Fruit fly (Drosophila melanogaster) whole organism, embryonic: ENCODE data around the gene CG31388.
A peak's percentile ranks its signal among the peaks of the same experiment; 100 is the strongest.

Experiments used
- CG10462 ChIP-seq: fragments of 200-800 bp; sonication (Bioruptor generic); optimal IDR thresholded peaks from 2 replicates; lab custom pipeline; 2016; ENCODE audit warnings: missing biosample characterization, missing genetic modification characterization
- CG10979 ChIP-seq: fragments of 200-800 bp; sonication (Bioruptor generic); optimal IDR thresholded peaks from 2 replicates; lab custom pipeline; 2018; ENCODE audit warnings: missing biosample characterization, mild to moderate bottlenecking, missing genetic modification characterization, moderate library complexity
- CG11093 ChIP-seq: fragments of 200-800 bp; sonication (Bioruptor generic); IDR thresholded peaks from 3 replicates; pipeline ENCODE4 v1.3.6; 2022; ENCODE audit warnings: missing biosample characterization, missing genetic modification characterization
- CG1233 ChIP-seq: fragments of 200-800 bp; sonication (Bioruptor generic); optimal IDR thresholded peaks from 4 replicates; lab custom pipeline; 2018; ENCODE audit warnings: missing biosample characterization, mild to moderate bottlenecking, missing genetic modification characterization
- CG14710 ChIP-seq: fragments of 200-800 bp; sonication (Bioruptor generic); optimal IDR thresholded peaks from 3 replicates; lab custom pipeline; 2019; ENCODE audit warnings: missing biosample characterization, mild to moderate bottlenecking, missing genetic modification characterization, moderate library complexity
- CG1529 ChIP-seq: fragments of 200-800 bp; sonication (Bioruptor generic); optimal IDR thresholded peaks from 3 replicates; lab custom pipeline; 2018; ENCODE audit warnings: missing biosample characterization, missing genetic modification characterization
- CG15601 ChIP-seq: fragments of 200-800 bp; sonication (Bioruptor generic); optimal IDR thresholded peaks from 3 replicates; lab custom pipeline; 2019; ENCODE audit warnings: missing biosample characterization, mild to moderate bottlenecking, missing genetic modification characterization, moderate library complexity
- CG1603 ChIP-seq: fragments of 200-800 bp; sonication (Bioruptor generic); optimal IDR thresholded peaks from 2 replicates; lab custom pipeline; 2019; ENCODE audit warnings: missing biosample characterization, mild to moderate bottlenecking, missing genetic modification characterization, moderate library complexity
- CG17802 ChIP-seq: fragments of 200-800 bp; sonication (Bioruptor generic); optimal IDR thresholded peaks from 2 replicates; lab custom pipeline; 2018; ENCODE audit warnings: missing biosample characterization, mild to moderate bottlenecking, missing genetic modification characterization, moderate library complexity
- CG18262 ChIP-seq: fragments of 200-800 bp; optimal IDR thresholded peaks from 3 replicates; lab custom pipeline; 2019; ENCODE audit warnings: missing biosample characterization, mild to moderate bottlenecking, missing genetic modification characterization, moderate library complexity
- CG32772 ChIP-seq: fragments of 200-800 bp; sonication (Bioruptor generic); IDR thresholded peaks from 2 replicates; pipeline ENCODE4 v1.3.6; 2022; ENCODE audit warnings: missing biosample characterization, missing genetic modification characterization
- CG4617 ChIP-seq: fragments of 200-800 bp; sonication (Bioruptor generic); optimal IDR thresholded peaks from 3 replicates; lab custom pipeline; 2016; ENCODE audit warnings: missing biosample characterization, missing genetic modification characterization, borderline replicate concordance
- CG7372 ChIP-seq: fragments of 200-800 bp; sonication (Bioruptor generic); IDR thresholded peaks from 2 replicates; pipeline ENCODE4 v1.3.6; 2022; ENCODE audit warnings: missing biosample characterization, missing genetic modification characterization
- CG7839 ChIP-seq: fragments of 200-800 bp; sonication (Bioruptor generic); optimal IDR thresholded peaks from 3 replicates; lab custom pipeline; 2018; ENCODE audit warnings: missing biosample characterization, mild to moderate bottlenecking, missing genetic modification characterization, moderate library complexity
- CG8089 ChIP-seq: fragments of 200-800 bp; sonication (Bioruptor generic); optimal IDR thresholded peaks from 3 replicates; lab custom pipeline; 2016; ENCODE audit warnings: missing biosample characterization, missing genetic modification characterization
- CG9215 ChIP-seq: fragments of 200-800 bp; sonication (Bioruptor generic); IDR thresholded peaks from 2 replicates; pipeline ENCODE4 v1.3.6; 2022; ENCODE audit warnings: missing biosample characterization, missing genetic modification characterization
- D19B ChIP-seq: fragments of 200-800 bp; sonication (Bioruptor generic); optimal IDR thresholded peaks from 2 replicates; lab custom pipeline; 2017; ENCODE audit warnings: missing biosample characterization, mild to moderate bottlenecking, missing genetic modification characterization
- Dad ChIP-seq: fragments of 200-800 bp; sonication (Bioruptor generic); optimal IDR thresholded peaks from 3 replicates; lab custom pipeline; 2016; ENCODE audit warnings: missing biosample characterization, missing genetic modification characterization
- Dll ChIP-seq: fragments of 200-800 bp; sonication (Bioruptor generic); IDR thresholded peaks from 4 replicates; pipeline ENCODE4 v1.3.6; 2022; ENCODE audit warnings: missing biosample characterization, missing genetic modification characterization; ENCODE audit not compliant: partially characterized antibody
- Doc3 ChIP-seq: fragments of 200-800 bp; sonication (Bioruptor generic); IDR thresholded peaks from 3 replicates; pipeline ENCODE4 v1.3.6; 2022; ENCODE audit warnings: missing biosample characterization, missing genetic modification characterization; ENCODE audit not compliant: partially characterized antibody
- Drgx ChIP-seq: fragments of 200-800 bp; sonication (Bioruptor generic); IDR thresholded peaks from 2 replicates; pipeline ENCODE4 v1.3.6; 2022; ENCODE audit warnings: missing biosample characterization, missing genetic modification characterization
- Eip74EF ChIP-seq, 2 experiments: fragments of 200-800 bp in 1 of 2; fragments of >200 bp in 1 of 2; sonication (Bioruptor generic) in 1 of 2; optimal IDR thresholded peaks; 2 replicates each; lab custom pipeline; 2017 to 2019; ENCODE audit warnings: missing biosample characterization in 2 of 2, missing genetic modification characterization in 2 of 2, mild to moderate bottlenecking in 1 of 2, moderate library complexity in 1 of 2
- Ets65A ChIP-seq: fragments of 200-800 bp; sonication (Bioruptor generic); peaks from one replicate; lab custom pipeline; 2016; ENCODE audit warnings: missing biosample characterization, missing genetic modification characterization
- Fer3 ChIP-seq: fragments of 200-800 bp; sonication (Bioruptor generic); optimal IDR thresholded peaks from 2 replicates; lab custom pipeline; 2018; ENCODE audit warnings: missing biosample characterization, mild to moderate bottlenecking, missing genetic modification characterization, moderate library complexity
- Mad ChIP-seq: fragments of 200-800 bp; sonication (Bioruptor generic); optimal IDR thresholded peaks from 2 replicates; lab custom pipeline; 2016; ENCODE audit warnings: missing biosample characterization, missing genetic modification characterization
- Nf-YB ChIP-seq: fragments of 200-800 bp; sonication (Bioruptor generic); optimal IDR thresholded peaks from 3 replicates; lab custom pipeline; 2019; ENCODE audit warnings: missing biosample characterization, mild to moderate bottlenecking, missing genetic modification characterization, moderate library complexity
- Scr ChIP-seq: fragments of 200-800 bp; sonication (Bioruptor generic); IDR thresholded peaks from 2 replicates; pipeline ENCODE4 v1.3.6; 2022; ENCODE audit warnings: missing biosample characterization, missing genetic modification characterization; ENCODE audit not compliant: partially characterized antibody
- Sry-δ ChIP-seq: fragments of 200-800 bp; sonication (Bioruptor generic); optimal IDR thresholded peaks from 2 replicates; lab custom pipeline; 2016; ENCODE audit warnings: missing biosample characterization, missing genetic modification characterization
- YL-1 ChIP-seq: fragments of 200-800 bp; sonication (Bioruptor generic); optimal IDR thresholded peaks from 3 replicates; lab custom pipeline; 2017; ENCODE audit warnings: missing biosample characterization, mild to moderate bottlenecking, missing genetic modification characterization
- al ChIP-seq: fragments of 200-800 bp; sonication (Bioruptor generic); IDR thresholded peaks from 2 replicates; pipeline ENCODE4 v1.3.6; 2022; ENCODE audit warnings: missing biosample characterization, missing genetic modification characterization
- bbx ChIP-seq: fragments of 200-800 bp; sonication (Bioruptor generic); IDR thresholded peaks from 2 replicates; pipeline ENCODE4 v1.3.6; 2022; ENCODE audit warnings: missing biosample characterization, missing genetic modification characterization; ENCODE audit not compliant: partially characterized antibody
- cato ChIP-seq: fragments of 200-800 bp; sonication (Bioruptor generic); optimal IDR thresholded peaks from 2 replicates; lab custom pipeline; 2016; ENCODE audit warnings: missing biosample characterization, missing genetic modification characterization, borderline replicate concordance
- dpn ChIP-seq, 2 experiments: fragments of 200-800 bp; sonication (Bioruptor generic); optimal IDR thresholded peaks; 3 replicates each; lab custom pipeline; 2016; ENCODE audit warnings: missing biosample characterization in 2 of 2, missing genetic modification characterization in 2 of 2
- gfzf ChIP-seq: fragments of 200-800 bp; sonication (Bioruptor generic); optimal IDR thresholded peaks from 2 replicates; lab custom pipeline; 2016; ENCODE audit warnings: missing biosample characterization, mild to moderate bottlenecking, missing genetic modification characterization, moderate library complexity
- hth ChIP-seq: fragments of >200 bp; optimal IDR thresholded peaks from 2 replicates; lab custom pipeline; 2017; ENCODE audit warnings: inconsistent platforms
- ind ChIP-seq: fragments of 200-800 bp; sonication (Bioruptor generic); optimal IDR thresholded peaks from 3 replicates; lab custom pipeline; 2016; ENCODE audit warnings: missing biosample characterization, missing genetic modification characterization
- lab ChIP-seq: fragments of 200-800 bp; sonication (Bioruptor generic); optimal IDR thresholded peaks from 3 replicates; lab custom pipeline; 2017; ENCODE audit warnings: missing biosample characterization, missing genetic modification characterization, mild to moderate bottlenecking, moderate library complexity, missing genetic modification reagents
- nmo ChIP-seq: fragments of 200-800 bp; sonication (Bioruptor generic); optimal IDR thresholded peaks from 2 replicates; lab custom pipeline; 2018; ENCODE audit warnings: missing biosample characterization, mild to moderate bottlenecking, missing genetic modification characterization, moderate library complexity
- odd ChIP-seq: fragments of 200-800 bp; sonication (Bioruptor generic); optimal IDR thresholded peaks from 2 replicates; lab custom pipeline; 2017; ENCODE audit warnings: missing biosample characterization, mild to moderate bottlenecking, missing genetic modification characterization
- otp ChIP-seq: fragments of 200-800 bp; sonication (Bioruptor generic); IDR thresholded peaks from 3 replicates; pipeline ENCODE4, ENCODE4 v1.3.6; 2022; ENCODE audit warnings: missing biosample characterization, missing genetic modification characterization
- peb ChIP-seq: fragments of 200-800 bp; sonication (Bioruptor generic); IDR thresholded peaks from 2 replicates; pipeline ENCODE4 v1.3.6; 2022; ENCODE audit warnings: missing biosample characterization, missing genetic modification characterization
- pfk ChIP-seq: fragments of 200-800 bp; sonication (Bioruptor generic); optimal IDR thresholded peaks from 2 replicates; lab custom pipeline; 2018; ENCODE audit warnings: missing biosample characterization, mild to moderate bottlenecking, missing genetic modification characterization, moderate library complexity
- ranshi ChIP-seq: fragments of 200-800 bp; sonication (Bioruptor generic); IDR thresholded peaks from 2 replicates; pipeline ENCODE4 v1.3.6; 2022; ENCODE audit warnings: missing biosample characterization, missing genetic modification characterization
- sna ChIP-seq: fragments of 200-800 bp; sonication (Bioruptor generic); IDR thresholded peaks from 2 replicates; pipeline ENCODE4 v1.3.6; 2022; ENCODE audit warnings: missing biosample characterization, missing genetic modification characterization; ENCODE audit not compliant: partially characterized antibody
- so ChIP-seq: fragments of 200-800 bp; sonication (Bioruptor generic); IDR thresholded peaks from 3 replicates; pipeline ENCODE4 v1.3.6; 2022; ENCODE audit warnings: missing biosample characterization, missing genetic modification characterization
- sob ChIP-seq: fragments of 200-800 bp; sonication (Bioruptor generic); IDR thresholded peaks from 2 replicates; pipeline ENCODE4 v1.3.6; 2022; ENCODE audit warnings: missing biosample characterization, missing genetic modification characterization
- unc-4 ChIP-seq: fragments of 200-800 bp; sonication (Bioruptor generic); IDR thresholded peaks from 2 replicates; pipeline ENCODE4 v1.3.6; 2022; ENCODE audit warnings: missing biosample characterization, missing genetic modification characterization; ENCODE audit not compliant: partially characterized antibody
- wdn ChIP-seq: fragments of 200-800 bp; sonication (Bioruptor generic); IDR thresholded peaks from 2 replicates; pipeline ENCODE4 v1.3.6; 2022; ENCODE audit warnings: missing biosample characterization, missing genetic modification characterization

CG31388 gene

DNA sequence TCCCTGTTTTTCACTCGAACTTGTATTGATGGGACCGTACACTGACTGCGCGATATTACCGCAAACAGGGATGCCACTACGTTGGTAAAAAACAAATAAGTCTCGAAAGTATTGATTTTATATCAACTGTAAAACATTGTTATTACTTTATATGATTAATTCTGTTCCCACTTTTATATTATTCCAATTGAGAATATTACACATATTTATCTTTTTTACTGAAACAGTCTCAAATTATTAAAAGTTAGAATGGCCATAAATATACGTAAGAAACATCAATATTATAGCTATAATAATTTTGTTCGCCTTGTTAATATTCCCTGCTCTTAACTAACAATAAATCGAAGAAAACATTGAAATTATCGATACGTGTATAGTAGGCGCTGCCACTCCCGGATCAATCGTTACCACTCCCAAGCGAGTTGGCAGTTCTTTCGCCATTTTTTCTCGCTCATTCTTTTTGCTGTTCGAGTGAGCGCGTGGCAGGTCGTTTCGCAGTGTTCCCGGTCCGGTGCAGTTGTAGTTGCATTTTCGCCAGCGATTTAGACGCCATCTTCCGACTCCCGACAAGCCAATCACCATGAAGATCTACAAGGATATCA, 27.7 kb upstream of the CG31388 start, which contains the start of the genes SdhC and Tctp (continued):
- peak; percentile 6 for TF ChIP-seq CG1529 (GFP tag; lab: Kevin White, UChicago)
- peak; percentile 18; the same call in 1 of the 2 replicates for TF ChIP-seq CG9215
- TF ChIP-seq cato (GFP tag; lab: Kevin White, UChicago): no peak
- no peak for TF ChIP-seq sob (GFP tag; lab: Robert Waterston, UW)
- TF ChIP-seq Fer3 (tag; lab: Kevin White, UChicago): peak; percentile 40
- TF ChIP-seq CG7372: no peak
- TF ChIP-seq sna: 0 out of 2 replicates have a peak, but pooled peaks have one; percentile 4
- TF ChIP-seq ind (GFP tag; lab: Kevin White, UChicago): peak; percentile 37
- no peak for TF ChIP-seq wdn (GFP tag; lab: Robert Waterston, UW)
- peak; percentile 32 to 36 for TF ChIP-seq dpn (GFP tag; optimal IDR thresholded peaks at IDR 0.05; lab: Kevin White, UChicago)
- peak; percentile 64 for TF ChIP-seq Scr (GFP tag; lab: Robert Waterston, UW)
- TF ChIP-seq al (GFP tag; lab: Robert Waterston, UW): no peak
- 0 out of 2 replicates have a peak, but pooled peaks have one; percentile 51 for TF ChIP-seq unc-4 (GFP tag; lab: Robert Waterston, UW)
- TF ChIP-seq hth (lab: Kevin White, UChicago): no peak
- TF ChIP-seq ranshi: 0 out of 2 replicates have a peak, but pooled peaks have one; percentile 23
- peak; percentile 41 for TF ChIP-seq lab (GFP tag; lab: Kevin White, UChicago)
- peak; percentile 62 for TF ChIP-seq CG18262 (tag; lab: Kevin White, UChicago)
- 0 out of 2 replicates have a peak, but pooled peaks have one; percentile 7 for TF ChIP-seq peb (GFP tag; lab: Robert Waterston, UW)
- TF ChIP-seq otp (GFP tag; lab: Robert Waterston, UW): no peak
- peak; percentile 23 for TF ChIP-seq CG7839 (tag; lab: Kevin White, UChicago)
- TF ChIP-seq YL-1: peak; percentile 90
- peak; percentile 9 for TF ChIP-seq Dad (GFP tag; lab: Kevin White, UChicago)
- no peak for TF ChIP-seq CG11093
- TF ChIP-seq nmo: peak; percentile 72
- TF ChIP-seq bbx: peak; percentile 56
- TF ChIP-seq CG10979 (tag; lab: Kevin White, UChicago): peak; percentile 23
- 0 out of 3 replicates have a peak, but pooled peaks have one; percentile 45 for TF ChIP-seq so (GFP tag; lab: Robert Waterston, UW)
- peak; percentile 27 for TF ChIP-seq pfk (GFP tag; lab: Kevin White, UChicago)
- peak; percentile 16 for TF ChIP-seq Nf-YB
- TF ChIP-seq Dll (GFP tag; lab: Robert Waterston, UW): peak; percentile 61; the same call in 3 of the 4 replicates
- TF ChIP-seq CG4617: peak; percentile 38
- TF ChIP-seq CG1603: peak; percentile 36
- TF ChIP-seq CG8089: no peak
- TF ChIP-seq Ets65A (GFP tag; lab: Kevin White, UChicago): peak; percentile 88
- TF ChIP-seq Drgx (GFP tag; lab: Robert Waterston, UW): 0 out of 2 replicates have a peak, but pooled peaks have one; percentile 7
- peak; percentile 20 for TF ChIP-seq Mad (GFP tag; lab: Kevin White, UChicago)
- peak; percentile 6 for TF ChIP-seq CG17802 (tag; lab: Kevin White, UChicago)
- peak; percentile 39 for TF ChIP-seq CG10462 (GFP tag; lab: Kevin White, UChicago)
- TF ChIP-seq CG32772: no peak
- peak; percentile 75 for TF ChIP-seq gfzf (GFP tag; lab: Kevin White, UChicago)
- peak; percentile 13 for TF ChIP-seq CG1233 (GFP tag; lab: Kevin White, UChicago)
- TF ChIP-seq CG14710: peak; percentile 89
- peak; percentile 15 for TF ChIP-seq D19B (GFP tag; lab: Kevin White, UChicago)
- peak; percentile 62 for TF ChIP-seq CG15601
- peak; percentile 72 for TF ChIP-seq Sry-δ (GFP tag; lab: Kevin White, UChicago)
- peak; percentile 5 for TF ChIP-seq odd (GFP tag; lab: Kevin White, UChicago)
- TF ChIP-seq Eip74EF (GFP tag; optimal IDR thresholded peaks at IDR 0.05; lab: Kevin White, UChicago): peak in 1 of 2 experiments; percentile 35
- TF ChIP-seq Doc3 (GFP tag; lab: Robert Waterston, UW): peak; percentile 57; the same call in 2 of the 3 replicates
